Fruit fly (Drosophila melanogaster) whole organism, embryonic: ENCODE data around the gene Xport-B.

Experiments used
- Adf1 ChIP-seq: fragments of 200-800 bp; sonication (Bioruptor generic); IDR thresholded peaks from 2 replicates; pipeline ENCODE4 v1.3.6; 2022; ENCODE audit warnings: missing biosample characterization, missing genetic modification characterization
- Aef1 ChIP-seq: fragments of 200-800 bp; sonication (Bioruptor generic); IDR thresholded peaks from 3 replicates; pipeline ENCODE4 v1.3.6; 2022; ENCODE audit warnings: missing biosample characterization, missing genetic modification characterization
- BEAF-32 ChIP-seq: fragments of 200-800 bp; sonication (Bioruptor generic); optimal IDR thresholded peaks from 3 replicates; lab custom pipeline; 2017; ENCODE audit warnings: missing biosample characterization, missing genetic modification characterization, mild to moderate bottlenecking, moderate library complexity, missing genetic modification reagents
- Bgb ChIP-seq: fragments of 200-800 bp; sonication (Bioruptor generic); IDR thresholded peaks from 2 replicates; pipeline ENCODE4 v1.3.6; 2022; ENCODE audit warnings: missing biosample characterization, missing genetic modification characterization; ENCODE audit not compliant: partially characterized antibody
- CG10654 ChIP-seq: fragments of 200-800 bp; sonication (Bioruptor generic); optimal IDR thresholded peaks from 2 replicates; lab custom pipeline; 2016; ENCODE audit warnings: missing biosample characterization, missing genetic modification characterization
- CG12659 ChIP-seq: fragments of 200-800 bp; sonication (Bioruptor generic); optimal IDR thresholded peaks from 3 replicates; lab custom pipeline; 2017; ENCODE audit warnings: mild to moderate bottlenecking, missing biosample characterization, missing genetic modification reagents, missing genetic modification characterization
- CG13287 ChIP-seq: fragments of 200-800 bp; sonication (Bioruptor generic); IDR thresholded peaks from 2 replicates; pipeline ENCODE4 v1.3.6; 2022; ENCODE audit warnings: missing biosample characterization, missing genetic modification characterization; ENCODE audit not compliant: partially characterized antibody
- CG13424 ChIP-seq: fragments of 200-800 bp; sonication (Bioruptor generic); optimal IDR thresholded peaks from 2 replicates; lab custom pipeline; 2019; ENCODE audit warnings: missing biosample characterization, mild to moderate bottlenecking, missing genetic modification characterization, moderate library complexity
- CG17328 ChIP-seq: fragments of 200-800 bp; sonication (Bioruptor generic); IDR thresholded peaks from 2 replicates; pipeline ENCODE4 v1.3.6; 2022; ENCODE audit warnings: missing biosample characterization, missing genetic modification characterization
- CG17802 ChIP-seq: fragments of 200-800 bp; sonication (Bioruptor generic); optimal IDR thresholded peaks from 2 replicates; lab custom pipeline; 2018; ENCODE audit warnings: missing biosample characterization, mild to moderate bottlenecking, missing genetic modification characterization, moderate library complexity
- CG32532 ChIP-seq: fragments of 200-800 bp; sonication (Bioruptor generic); IDR thresholded peaks from 2 replicates; pipeline ENCODE4 v1.3.6; 2022; ENCODE audit warnings: missing biosample characterization, missing genetic modification characterization
- CG32772 ChIP-seq: fragments of 200-800 bp; sonication (Bioruptor generic); IDR thresholded peaks from 2 replicates; pipeline ENCODE4 v1.3.6; 2022; ENCODE audit warnings: missing biosample characterization, missing genetic modification characterization
- CG3281 ChIP-seq: fragments of 200-800 bp; sonication (Bioruptor generic); optimal IDR thresholded peaks from 3 replicates; lab custom pipeline; 2017; ENCODE audit warnings: missing biosample characterization, mild to moderate bottlenecking, missing genetic modification characterization
- CG43689 ChIP-seq: fragments of 200-800 bp; sonication (Bioruptor generic); IDR thresholded peaks from 2 replicates; pipeline ENCODE4 v1.3.6; 2022; ENCODE audit warnings: missing biosample characterization, missing genetic modification characterization
- CG6175 ChIP-seq: fragments of 200-800 bp; sonication (Bioruptor generic); IDR thresholded peaks from 3 replicates; pipeline ENCODE4 v1.3.6; 2022; ENCODE audit warnings: missing biosample characterization, missing genetic modification characterization
- CG8281 ChIP-seq: fragments of 200-800 bp; sonication (Bioruptor generic); optimal IDR thresholded peaks from 2 replicates; lab custom pipeline; 2018; ENCODE audit warnings: missing biosample characterization, mild to moderate bottlenecking, missing genetic modification characterization, moderate library complexity
- CG9932 ChIP-seq: fragments of 200-800 bp; sonication (Bioruptor generic); IDR thresholded peaks from 2 replicates; pipeline ENCODE4 v1.3.6; 2022; ENCODE audit warnings: missing biosample characterization, missing genetic modification characterization
- Deaf1 ChIP-seq: fragments of 200-800 bp; optimal IDR thresholded peaks from 3 replicates; lab custom pipeline; 2019; ENCODE audit warnings: missing biosample characterization, mild to moderate bottlenecking, missing genetic modification characterization, moderate library complexity
- Dip2 ChIP-seq: fragments of 200-800 bp; sonication (Bioruptor generic); IDR thresholded peaks from 2 replicates; pipeline ENCODE4 v1.3.6; 2022; ENCODE audit warnings: missing biosample characterization, missing genetic modification characterization
- Ets65A ChIP-seq: fragments of 200-800 bp; sonication (Bioruptor generic); peaks from one replicate; lab custom pipeline; 2016; ENCODE audit warnings: missing biosample characterization, missing genetic modification characterization
- H15 ChIP-seq: fragments of 200-800 bp; sonication (Bioruptor generic); IDR thresholded peaks from 3 replicates; pipeline ENCODE4 v1.3.6; 2022; ENCODE audit warnings: missing biosample characterization, missing genetic modification characterization
- HLH3B ChIP-seq: fragments of 200-800 bp; sonication (Bioruptor generic); IDR thresholded peaks from 2 replicates; pipeline ENCODE4 v1.3.6; 2022; ENCODE audit warnings: missing biosample characterization, missing genetic modification characterization
- Hey ChIP-seq: fragments of 200-800 bp; sonication (Bioruptor generic); optimal IDR thresholded peaks from 3 replicates; lab custom pipeline; 2018; ENCODE audit warnings: missing biosample characterization, mild to moderate bottlenecking, missing genetic modification characterization
- Hr51 ChIP-seq, 2 experiments: fragments of 200-800 bp; sonication (Bioruptor generic); optimal IDR thresholded peaks; 2 replicates in 1 of 2; 3 replicates in 1 of 2; lab custom pipeline; 2016 to 2018; ENCODE audit warnings: missing biosample characterization in 2 of 2, missing genetic modification characterization in 2 of 2, mild to moderate bottlenecking in 1 of 2, moderate library complexity in 1 of 2
- Med ChIP-seq: fragments of 200-800 bp; sonication (Bioruptor generic); peaks from one replicate; lab custom pipeline; 2016; ENCODE audit warnings: missing biosample characterization, missing genetic modification characterization, mild to moderate bottlenecking, inconsistent platforms, moderate library complexity
- Nf-YB ChIP-seq: fragments of 200-800 bp; sonication (Bioruptor generic); optimal IDR thresholded peaks from 3 replicates; lab custom pipeline; 2019; ENCODE audit warnings: missing biosample characterization, mild to moderate bottlenecking, missing genetic modification characterization, moderate library complexity
- Nf-YC ChIP-seq: fragments of 200-800 bp; optimal IDR thresholded peaks from 3 replicates; lab custom pipeline; 2019; ENCODE audit warnings: missing biosample characterization, mild to moderate bottlenecking, missing genetic modification characterization, moderate library complexity
- Oaz ChIP-seq: fragments of 200-800 bp; sonication (Bioruptor generic); IDR thresholded peaks from 2 replicates; pipeline ENCODE4 v1.3.6; 2022; ENCODE audit warnings: missing biosample characterization, missing genetic modification characterization
- Scr ChIP-seq: fragments of 200-800 bp; sonication (Bioruptor generic); IDR thresholded peaks from 2 replicates; pipeline ENCODE4 v1.3.6; 2022; ENCODE audit warnings: missing biosample characterization, missing genetic modification characterization; ENCODE audit not compliant: partially characterized antibody
- Side ChIP-seq: fragments of 200-800 bp; sonication (Bioruptor generic); optimal IDR thresholded peaks from 2 replicates; lab custom pipeline; 2016; ENCODE audit warnings: missing biosample characterization, missing genetic modification characterization
- Sox100B ChIP-seq: fragments of 200-800 bp; sonication (Bioruptor generic); optimal IDR thresholded peaks from 3 replicates; lab custom pipeline; 2018; ENCODE audit warnings: missing biosample characterization, mild to moderate bottlenecking, missing genetic modification characterization
- Ssrp ChIP-seq: fragments of 200-800 bp; sonication (Bioruptor generic); optimal IDR thresholded peaks from 2 replicates; lab custom pipeline; 2018; ENCODE audit warnings: missing biosample characterization, mild to moderate bottlenecking, missing genetic modification characterization, moderate library complexity
- Trl ChIP-seq, 3 experiments: fragments of >200 bp in 2 of 3; fragments of 200-800 bp in 1 of 3; sonication (Bioruptor generic) in 1 of 3; optimal IDR thresholded peaks; 2 replicates in 1 of 3; 3 replicates in 2 of 3; lab custom pipeline; 2016 to 2017; ENCODE audit warnings: missing biosample characterization in 1 of 3, missing genetic modification characterization in 1 of 3
- crp ChIP-seq, 2 experiments: fragments of 200-800 bp; sonication (Bioruptor generic); optimal IDR thresholded peaks; 2 replicates in 1 of 2; 3 replicates in 1 of 2; lab custom pipeline; 2017; ENCODE audit warnings: missing biosample characterization in 2 of 2, missing genetic modification characterization in 2 of 2, mild to moderate bottlenecking in 1 of 2, moderate library complexity in 1 of 2
- gem ChIP-seq: fragments of 200-800 bp; sonication (Bioruptor generic); optimal IDR thresholded peaks from 2 replicates; lab custom pipeline; 2019; ENCODE audit warnings: missing biosample characterization, mild to moderate bottlenecking, missing genetic modification characterization, moderate library complexity
- gro ChIP-seq: fragments of 200-800 bp; sonication (Bioruptor generic); optimal IDR thresholded peaks from 2 replicates; lab custom pipeline; 2016; ENCODE audit warnings: missing biosample characterization, missing genetic modification characterization
- hbn ChIP-seq: fragments of 200-800 bp; sonication (Bioruptor generic); IDR thresholded peaks from 2 replicates; pipeline ENCODE4 v1.3.6; 2022; ENCODE audit warnings: missing biosample characterization, missing genetic modification characterization; ENCODE audit not compliant: partially characterized antibody
- inv ChIP-seq: fragments of 200-800 bp; sonication (Bioruptor generic); IDR thresholded peaks from 2 replicates; pipeline ENCODE4 v1.3.6; 2022; ENCODE audit warnings: missing biosample characterization, missing genetic modification characterization; ENCODE audit not compliant: partially characterized antibody
- lola ChIP-seq, 3 experiments: fragments of >200 bp in 2 of 3; fragments of 200-800 bp in 1 of 3; sonication (Bioruptor generic) in 1 of 3; optimal IDR thresholded peaks; 2 replicates each; lab custom pipeline; 2017 to 2019; ENCODE audit warnings: missing biosample characterization in 3 of 3, missing genetic modification characterization in 3 of 3, mild to moderate bottlenecking in 1 of 3, moderate library complexity in 1 of 3
- p53 ChIP-seq: fragments of 200-800 bp; sonication (Bioruptor generic); optimal IDR thresholded peaks from 2 replicates; lab custom pipeline; 2016; ENCODE audit warnings: missing biosample characterization, missing genetic modification characterization
- pfk ChIP-seq: fragments of 200-800 bp; sonication (Bioruptor generic); optimal IDR thresholded peaks from 2 replicates; lab custom pipeline; 2018; ENCODE audit warnings: missing biosample characterization, mild to moderate bottlenecking, missing genetic modification characterization, moderate library complexity
- prd ChIP-seq, 3 experiments: fragments of >200 bp in 2 of 3; fragments of 200-800 bp in 1 of 3; sonication (Bioruptor generic) in 1 of 3; optimal IDR thresholded peaks in 2 of 3; IDR thresholded peaks in 1 of 3; 2 replicates in 2 of 3; 3 replicates in 1 of 3; pipeline versions ENCODE4 v1.3.6 to Lab custom; 2017 to 2022; ENCODE audit warnings: missing biosample characterization in 1 of 3, missing genetic modification characterization in 1 of 3
- sima ChIP-seq: fragments of 200-800 bp; sonication (Bioruptor generic); optimal IDR thresholded peaks from 2 replicates; lab custom pipeline; 2016; ENCODE audit warnings: missing biosample characterization, missing genetic modification characterization
- so ChIP-seq: fragments of 200-800 bp; sonication (Bioruptor generic); IDR thresholded peaks from 3 replicates; pipeline ENCODE4 v1.3.6; 2022; ENCODE audit warnings: missing biosample characterization, missing genetic modification characterization
- zen2 ChIP-seq: fragments of 200-800 bp; sonication (Bioruptor generic); IDR thresholded peaks from 3 replicates; pipeline ENCODE4 v1.3.6; 2022; ENCODE audit warnings: missing biosample characterization, missing genetic modification characterization; ENCODE audit not compliant: partially characterized antibody

Gene Xport-B

dm6 chr3R:19890340-19890998 is 24.7 kb downstream of the Xport-B start, which contains the start of gene CG4733 (continued):
- TF ChIP-seq CG6175 (GFP tag; lab: Robert Waterston, UW) (peak; percentile 41; the same call in 1 of the 3 replicates), Scr (GFP tag; lab: Robert Waterston, UW) (0 out of 2 replicates have a peak, but pooled peaks have one; percentile 10), Med (GFP tag; lab: Kevin White, UChicago) (peak; percentile 36), Hr51 (GFP tag; optimal IDR thresholded peaks at IDR 0.05; lab: Kevin White, UChicago) (peak in 1 of 2 experiments; percentile 14), hbn (GFP tag; lab: Robert Waterston, UW) (no peak), CG10654 (GFP tag; lab: Kevin White, UChicago) (no peak), BEAF-32 (GFP tag; lab: Kevin White, UChicago) (peak; percentile 41), lola (GFP tag; optimal IDR thresholded peaks at IDR 0.05; lab: Kevin White, UChicago) (peak in 1 of 3 experiments; percentile 40), so (GFP tag; lab: Robert Waterston, UW) (peak; percentile 71; the same call in 1 of the 3 replicates), Side (GFP tag; lab: Kevin White, UChicago) (no peak), Ets65A (GFP tag; lab: Kevin White, UChicago) (peak; percentile 67), CG32532 (GFP tag; lab: Robert Waterston, UW) (peak; percentile 44; the same call in 1 of the 2 replicates), inv (no peak), CG17328 (GFP tag; lab: Robert Waterston, UW) (no peak), CG9932 (GFP tag; lab: Robert Waterston, UW) (0 out of 2 replicates have a peak, but pooled peaks have one; percentile 11), Bgb (no peak), HLH3B (GFP tag; lab: Robert Waterston, UW) (no peak), H15 (GFP tag; lab: Robert Waterston, UW) (no peak), pfk (GFP tag; lab: Kevin White, UChicago) (no peak), gro (GFP tag; lab: Kevin White, UChicago) (no peak), CG3281 (GFP tag; lab: Kevin White, UChicago) (peak; percentile 7), Hey (tag; lab: Kevin White, UChicago) (no peak), Dip2 (GFP tag; lab: Robert Waterston, UW) (no peak), CG32772 (no peak), CG13424 (peak; percentile 26), CG13287 (GFP tag; lab: Robert Waterston, UW) (peak; percentile 30), gem (tag; lab: Kevin White, UChicago) (peak; percentile 43), Oaz (GFP tag; lab: Robert Waterston, UW) (no peak), Aef1 (GFP tag; lab: Robert Waterston, UW) (no peak), prd (optimal IDR thresholded peaks at IDR 0.05; lab: Kevin White, UChicago) (peak in 1 of 2 experiments; percentile 62), prd (GFP tag; IDR thresholded peaks at IDR 0.05; lab: Robert Waterston, UW) (no peak), sima (GFP tag; lab: Kevin White, UChicago) (no peak), Nf-YB (GFP tag; lab: Kevin White, UChicago) (peak; percentile 5), Trl (optimal IDR thresholded peaks at IDR 0.05; lab: Kevin White, UChicago) (peak in 1 of 2 experiments; percentile 49), Trl (GFP tag; optimal IDR thresholded peaks at IDR 0.05; lab: Kevin White, UChicago) (no peak), CG43689 (GFP tag; lab: Robert Waterston, UW) (no peak), CG12659 (GFP tag; lab: Kevin White, UChicago) (peak; percentile 31), Sox100B (GFP tag; lab: Kevin White, UChicago) (peak; percentile 38), Nf-YC (tag; lab: Kevin White, UChicago) (peak; percentile 12), zen2 (GFP tag; lab: Robert Waterston, UW) (peak; percentile 57; the same call in 2 of the 3 replicates), CG17802 (tag; lab: Kevin White, UChicago) (no peak), Adf1 (peak; percentile 74), Deaf1 (tag; lab: Kevin White, UChicago) (peak; percentile 91), CG8281 (tag; lab: Kevin White, UChicago) (no peak), p53 (GFP tag; lab: Kevin White, UChicago) (no peak), crp (GFP tag; optimal IDR thresholded peaks at IDR 0.05; lab: Kevin White, UChicago) (no peak), Ssrp (tag; lab: Kevin White, UChicago) (peak; percentile 18)
